Worm (Caenorhabditis elegans): ENCODE measurements around the gene trap-2.

The trap-2 gene

DNA sequence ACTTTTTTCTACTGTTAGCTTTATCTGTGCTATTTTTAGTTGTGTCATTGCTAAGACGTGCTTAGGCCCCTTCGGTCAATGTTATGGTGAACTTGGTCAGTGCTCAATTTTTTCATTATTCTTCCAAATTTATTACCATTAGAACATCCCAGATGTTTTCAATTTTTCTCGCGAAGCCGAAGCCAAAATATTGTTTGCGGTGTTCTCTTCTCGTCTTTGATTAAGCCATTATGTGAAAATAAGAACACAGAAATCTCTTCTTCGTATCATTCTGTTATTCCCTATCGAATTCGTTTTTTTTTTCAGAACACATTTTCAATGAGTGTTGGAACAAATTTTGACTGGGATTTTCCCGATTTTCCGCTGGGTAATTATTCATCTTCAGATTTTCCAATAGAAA is 34.6 kb upstream of the trap-2 start, which contains the start of gene gtr-1:
gtr-1 (plus strand) TSS at position 301 of the 400 bp plus-strand sequence.
- TF ChIP-seq ama-1 (optimal IDR thresholded peaks at IDR 0.05) (no peak), ceh-36 (tag; optimal IDR thresholded peaks at IDR 0.05) (no peak), hmg-4 (GFP tag; optimal IDR thresholded peaks at IDR 0.05) (no peak), pes-1 (GFP tag; IDR thresholded peaks at IDR 0.05) (no peak), F13C5.2 (tag; optimal IDR thresholded peaks at IDR 0.05) (no peak), flt-1 (GFP tag; IDR thresholded peaks at IDR 0.05) (no peak), sea-1 (GFP tag; conservative IDR thresholded peaks at IDR 0.05) (no peak), aly-1 (tag; optimal IDR thresholded peaks at IDR 0.05) (no peak), tbx-37 (GFP tag; conservative IDR thresholded peaks at IDR 0.05) (no peak), ceh-13 (GFP tag; optimal IDR thresholded peaks at IDR 0.05) (no peak)

DNA sequence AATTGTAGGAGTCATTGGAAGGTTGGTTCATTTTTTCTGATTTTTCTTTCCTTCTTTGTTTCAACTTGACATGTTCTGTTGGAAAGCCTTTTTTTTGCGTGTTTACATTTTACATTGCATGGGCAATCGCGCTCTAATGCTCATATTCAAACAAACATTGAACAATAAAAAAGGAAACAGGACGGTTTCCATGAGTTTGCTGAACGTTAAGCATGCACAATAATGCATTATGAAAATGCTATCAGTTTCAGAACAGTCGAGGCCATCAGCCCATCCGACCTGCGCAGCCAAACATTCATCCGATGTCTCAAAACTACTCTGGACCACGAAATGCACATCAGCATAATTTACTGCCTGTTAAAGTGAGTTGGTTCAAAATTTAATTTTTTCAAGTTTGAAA is 22.7 kb upstream of the trap-2 start:
- TF ChIP-seq ceh-13 (GFP tag; optimal IDR thresholded peaks at IDR 0.05) = no peak
- TF ChIP-seq B0310.2 (tag; optimal IDR thresholded peaks at IDR 0.05) = no peak
- TF ChIP-seq scrt-1 (GFP tag; IDR thresholded peaks at IDR 0.05) = no peak
- TF ChIP-seq aly-1 (tag; optimal IDR thresholded peaks at IDR 0.05) = no peak
- no peak for TF ChIP-seq hmg-4 (GFP tag; optimal IDR thresholded peaks at IDR 0.05)
- no peak for TF ChIP-seq ceh-36 (tag; optimal IDR thresholded peaks at IDR 0.05)
- no peak for TF ChIP-seq sea-1 (GFP tag; conservative IDR thresholded peaks at IDR 0.05)
- no peak for TF ChIP-seq ama-1 (optimal IDR thresholded peaks at IDR 0.05)
- no peak for TF ChIP-seq tra-4 (tag; optimal IDR thresholded peaks at IDR 0.05)
- no peak for TF ChIP-seq flt-1 (GFP tag; IDR thresholded peaks at IDR 0.05)
- TF ChIP-seq pes-1 (GFP tag; IDR thresholded peaks at IDR 0.05) = no peak
- no peak for TF ChIP-seq hmbx-1 (tag; optimal IDR thresholded peaks at IDR 0.05)

DNA sequence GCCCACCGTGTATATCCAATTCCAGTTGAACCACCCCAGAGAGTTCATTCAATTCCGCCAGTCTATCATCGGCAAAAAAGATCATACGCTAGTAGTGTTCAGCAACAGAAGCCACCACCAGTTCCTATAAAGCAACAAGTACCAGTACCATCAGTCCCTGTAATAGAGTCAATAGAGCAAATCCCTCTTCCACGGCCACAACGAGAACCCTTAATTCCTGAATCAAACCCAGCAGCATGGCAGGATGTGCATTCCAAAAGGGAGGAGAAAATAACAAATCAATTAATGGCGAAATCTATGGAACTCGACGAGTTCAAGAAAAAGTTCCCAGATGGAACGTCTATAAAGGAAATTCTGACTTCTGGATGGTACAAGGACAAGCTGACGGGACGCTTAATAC is 22.0 kb upstream of the trap-2 start:
- TF ChIP-seq tbx-37 (GFP tag; conservative IDR thresholded peaks at IDR 0.05) = no peak
- TF ChIP-seq ets-7 (tag; optimal IDR thresholded peaks at IDR 0.05) = no peak
- no peak for TF ChIP-seq aly-1 (tag; optimal IDR thresholded peaks at IDR 0.05)
- no peak for TF ChIP-seq pes-1 (GFP tag; IDR thresholded peaks at IDR 0.05)
- no peak for TF ChIP-seq sea-1 (GFP tag; conservative IDR thresholded peaks at IDR 0.05)
- TF ChIP-seq ceh-13 (GFP tag; optimal IDR thresholded peaks at IDR 0.05) = no peak
- no peak for TF ChIP-seq hmg-4 (GFP tag; optimal IDR thresholded peaks at IDR 0.05)
- no peak for TF ChIP-seq flt-1 (GFP tag; IDR thresholded peaks at IDR 0.05)
- TF ChIP-seq B0310.2 (tag; optimal IDR thresholded peaks at IDR 0.05) = no peak
- TF ChIP-seq scrt-1 (GFP tag; IDR thresholded peaks at IDR 0.05) = no peak
- TF ChIP-seq F13C5.2 (tag; optimal IDR thresholded peaks at IDR 0.05) = no peak
- no peak for TF ChIP-seq ceh-36 (tag; optimal IDR thresholded peaks at IDR 0.05)
- no peak for TF ChIP-seq hmbx-1 (tag; optimal IDR thresholded peaks at IDR 0.05)
- TF ChIP-seq tbx-11 (GFP tag; IDR thresholded peaks at IDR 0.05) = no peak
- no peak for TF ChIP-seq ama-1 (optimal IDR thresholded peaks at IDR 0.05)
- TF ChIP-seq tra-4 (tag; optimal IDR thresholded peaks at IDR 0.05) = no peak

DNA sequence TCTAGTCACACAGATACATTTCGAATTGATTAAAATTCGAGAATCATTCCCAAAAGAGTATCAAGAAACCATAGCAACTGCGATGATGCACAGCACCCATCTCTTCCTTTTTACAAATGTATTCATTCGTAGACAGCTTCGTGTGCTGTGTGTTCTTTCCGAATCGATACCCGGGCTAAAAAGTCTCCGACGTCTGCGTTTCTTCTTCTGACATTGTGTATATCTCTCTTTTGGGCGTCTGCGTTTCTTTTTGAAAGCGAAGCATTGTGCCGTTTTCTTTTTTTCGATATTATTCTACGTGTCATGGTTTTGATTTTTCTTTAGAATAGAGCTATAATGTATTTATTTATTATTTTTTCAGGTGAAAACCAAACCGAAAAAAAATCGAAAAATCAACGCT is 20.1 kb upstream of the trap-2 start, which contains the start of gene attf-5:
attf-5 (plus strand) TSS at position 362 of the 400 bp plus-strand sequence.
- TF ChIP-seq ets-7 (tag; optimal IDR thresholded peaks at IDR 0.05) = no peak
- TF ChIP-seq tbx-11 (GFP tag; IDR thresholded peaks at IDR 0.05) = no peak
- no peak for TF ChIP-seq hnd-1 (tag; optimal IDR thresholded peaks at IDR 0.05)
- no peak for TF ChIP-seq ceh-36 (tag; optimal IDR thresholded peaks at IDR 0.05)
- no peak for TF ChIP-seq B0310.2 (tag; optimal IDR thresholded peaks at IDR 0.05)
- no peak for TF ChIP-seq hmg-4 (GFP tag; optimal IDR thresholded peaks at IDR 0.05)
- no peak for TF ChIP-seq tra-4 (tag; optimal IDR thresholded peaks at IDR 0.05)

DNA sequence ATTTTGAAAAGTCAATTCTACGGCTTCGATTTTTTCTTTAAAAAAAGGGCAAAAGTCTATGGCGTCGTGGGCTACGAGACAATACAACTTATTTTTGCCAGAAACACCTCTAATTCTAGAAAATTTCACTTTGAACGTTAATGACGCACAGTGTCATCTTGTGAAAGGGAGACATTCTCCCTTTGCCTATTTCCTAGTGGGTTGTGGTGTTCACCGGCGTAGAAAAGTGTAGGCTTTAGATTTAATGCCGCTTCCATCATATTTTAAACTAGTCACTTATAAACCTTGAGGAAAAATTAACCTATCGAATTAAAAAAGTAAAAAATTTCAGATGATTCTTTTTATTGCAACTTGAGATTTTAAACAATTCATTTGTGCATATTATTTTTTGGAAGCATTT is 17.5 kb upstream of the trap-2 start:
- TF ChIP-seq tra-4 (tag; optimal IDR thresholded peaks at IDR 0.05) = no peak
- no peak for TF ChIP-seq ceh-36 (tag; optimal IDR thresholded peaks at IDR 0.05)
- no peak for TF ChIP-seq sea-1 (GFP tag; conservative IDR thresholded peaks at IDR 0.05)
- TF ChIP-seq scrt-1 (GFP tag; IDR thresholded peaks at IDR 0.05) = no peak
- no peak for TF ChIP-seq tbx-11 (GFP tag; IDR thresholded peaks at IDR 0.05)

DNA sequence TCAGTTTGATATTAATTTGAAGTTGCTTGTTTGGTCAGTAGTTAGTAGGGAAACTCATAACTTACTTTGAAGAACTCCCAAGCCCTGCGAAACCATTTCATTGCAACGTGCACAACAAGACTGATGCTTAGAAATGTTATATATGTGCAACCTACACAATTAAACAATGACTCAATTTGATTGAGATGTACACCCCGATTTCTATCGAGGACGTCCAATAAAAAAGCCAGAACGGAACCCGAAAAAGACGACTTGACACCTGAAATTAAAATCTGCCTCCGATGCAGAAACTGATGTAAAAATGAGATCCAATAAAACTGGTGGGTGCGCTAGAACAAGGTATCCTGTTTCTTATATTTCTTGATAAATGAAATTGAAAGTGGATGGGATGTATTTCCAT is 17.0 kb upstream of the trap-2 start, which contains the start of gene T04G9.6:
T04G9.6 (minus strand) TSS at position 101 of the 400 bp plus-strand sequence.
- TF ChIP-seq aly-1 (tag; optimal IDR thresholded peaks at IDR 0.05) = no peak
- no peak for TF ChIP-seq flt-1 (GFP tag; IDR thresholded peaks at IDR 0.05)
- TF ChIP-seq hmbx-1 (tag; optimal IDR thresholded peaks at IDR 0.05) = no peak
- TF ChIP-seq F13C5.2 (tag; optimal IDR thresholded peaks at IDR 0.05) = no peak
- no peak for TF ChIP-seq B0310.2 (tag; optimal IDR thresholded peaks at IDR 0.05)
- no peak for TF ChIP-seq scrt-1 (GFP tag; IDR thresholded peaks at IDR 0.05)
- TF ChIP-seq hmg-4 (GFP tag; optimal IDR thresholded peaks at IDR 0.05) = no peak
- TF ChIP-seq ceh-36 (tag; optimal IDR thresholded peaks at IDR 0.05) = no peak
- no peak for TF ChIP-seq tbx-37 (GFP tag; conservative IDR thresholded peaks at IDR 0.05)
- TF ChIP-seq ets-7 (tag; optimal IDR thresholded peaks at IDR 0.05) = no peak
- TF ChIP-seq tbx-11 (GFP tag; IDR thresholded peaks at IDR 0.05) = no peak
- TF ChIP-seq ama-1 (optimal IDR thresholded peaks at IDR 0.05) = no peak
- TF ChIP-seq tra-4 (tag; optimal IDR thresholded peaks at IDR 0.05) = no peak
- no peak for TF ChIP-seq sea-1 (GFP tag; conservative IDR thresholded peaks at IDR 0.05)
- TF ChIP-seq ceh-13 (GFP tag; optimal IDR thresholded peaks at IDR 0.05) = no peak
- no peak for TF ChIP-seq pes-1 (GFP tag; IDR thresholded peaks at IDR 0.05)
- no peak for TF ChIP-seq hnd-1 (tag; optimal IDR thresholded peaks at IDR 0.05)

DNA sequence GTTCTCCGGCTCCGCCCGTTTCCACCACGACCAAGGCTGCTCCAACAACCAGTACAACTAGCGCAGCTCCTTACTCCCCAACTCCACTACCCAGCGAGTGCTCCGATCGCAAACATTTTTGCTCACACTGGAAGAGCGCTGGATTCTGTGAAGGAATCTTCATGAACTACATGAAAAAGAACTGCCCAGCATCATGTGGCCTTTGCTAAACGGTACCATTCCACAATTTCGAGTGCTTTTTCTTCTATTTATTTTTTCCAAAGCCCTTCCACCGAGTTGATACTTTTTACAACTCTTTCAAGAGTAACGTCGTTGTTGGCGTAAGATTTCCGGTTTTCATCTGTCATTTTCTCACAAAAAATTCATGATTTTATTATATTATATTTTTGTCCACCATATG is 12.2 kb upstream of the trap-2 start:
- TF ChIP-seq ama-1 (optimal IDR thresholded peaks at IDR 0.05) (no peak), ceh-13 (GFP tag; optimal IDR thresholded peaks at IDR 0.05) (no peak), hnd-1 (tag; optimal IDR thresholded peaks at IDR 0.05) (no peak), ceh-36 (tag; optimal IDR thresholded peaks at IDR 0.05) (no peak), B0310.2 (tag; optimal IDR thresholded peaks at IDR 0.05) (no peak), aly-1 (tag; optimal IDR thresholded peaks at IDR 0.05) (no peak), tra-4 (tag; optimal IDR thresholded peaks at IDR 0.05) (no peak), hmbx-1 (tag; optimal IDR thresholded peaks at IDR 0.05) (no peak), flt-1 (GFP tag; IDR thresholded peaks at IDR 0.05) (no peak), pes-1 (GFP tag; IDR thresholded peaks at IDR 0.05) (no peak), tbx-37 (GFP tag; conservative IDR thresholded peaks at IDR 0.05) (no peak), F13C5.2 (tag; optimal IDR thresholded peaks at IDR 0.05) (no peak)

DNA sequence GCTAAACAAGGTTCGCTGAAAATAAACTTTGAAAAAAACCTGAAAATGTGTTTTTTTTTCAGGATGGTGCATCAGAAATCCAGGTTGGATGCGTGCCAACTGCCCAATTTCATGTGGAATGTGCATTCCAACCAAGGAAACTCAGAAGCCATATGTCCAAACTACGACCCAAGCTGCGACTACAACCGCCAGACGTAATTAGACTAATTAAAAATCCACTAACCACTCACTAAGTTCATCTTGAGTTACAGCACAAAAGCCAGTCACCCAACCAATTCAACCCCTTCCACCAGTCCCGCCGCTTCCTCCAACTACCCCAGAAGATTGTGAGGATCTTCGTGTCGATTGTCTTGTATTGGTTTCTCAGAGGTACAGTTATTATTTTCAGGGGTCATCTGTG is 11.4 kb upstream of the trap-2 start:
- TF ChIP-seq B0310.2 (tag; optimal IDR thresholded peaks at IDR 0.05) = no peak
- TF ChIP-seq flt-1 (GFP tag; IDR thresholded peaks at IDR 0.05) = no peak
- TF ChIP-seq tbx-11 (GFP tag; IDR thresholded peaks at IDR 0.05) = no peak
- TF ChIP-seq hnd-1 (tag; optimal IDR thresholded peaks at IDR 0.05) = no peak
- TF ChIP-seq sea-1 (GFP tag; conservative IDR thresholded peaks at IDR 0.05) = no peak
- TF ChIP-seq ceh-13 (GFP tag; optimal IDR thresholded peaks at IDR 0.05) = no peak
- no peak for TF ChIP-seq tbx-37 (GFP tag; conservative IDR thresholded peaks at IDR 0.05)

Measured in whole organism, early embryonic.